Fruit fly (Drosophila melanogaster) whole organism, embryonic: ENCODE data around the gene CG10341.
A peak's percentile ranks its signal among the peaks of the same experiment; 100 is the strongest.

Source experiments
- Bdp1 ChIP-seq: fragments of 200-800 bp; sonication (Bioruptor generic); optimal IDR thresholded peaks from 3 replicates; lab custom pipeline; 2016; ENCODE audit warnings: missing biosample characterization, missing genetic modification characterization
- CG10147 ChIP-seq: fragments of 200-800 bp; sonication (Bioruptor generic); optimal IDR thresholded peaks from 2 replicates; lab custom pipeline; 2019; ENCODE audit warnings: missing biosample characterization, mild to moderate bottlenecking, missing genetic modification characterization, moderate library complexity
- CG10267 ChIP-seq: fragments of 200-800 bp; sonication (Bioruptor generic); optimal IDR thresholded peaks from 2 replicates; lab custom pipeline; 2018; ENCODE audit warnings: missing biosample characterization, mild to moderate bottlenecking, missing genetic modification characterization, moderate library complexity
- CG11695 ChIP-seq: fragments of 200-800 bp; sonication (Bioruptor generic); IDR thresholded peaks from 3 replicates; pipeline ENCODE4 v1.3.6; 2022; ENCODE audit warnings: missing biosample characterization, missing genetic modification characterization
- CG12299 ChIP-seq: fragments of 200-800 bp; sonication (Bioruptor generic); optimal IDR thresholded peaks from 2 replicates; lab custom pipeline; 2018; ENCODE audit warnings: missing biosample characterization, mild to moderate bottlenecking, missing genetic modification characterization
- CG12659 ChIP-seq: fragments of 200-800 bp; sonication (Bioruptor generic); optimal IDR thresholded peaks from 3 replicates; lab custom pipeline; 2017; ENCODE audit warnings: mild to moderate bottlenecking, missing biosample characterization, missing genetic modification reagents, missing genetic modification characterization
- CG13287 ChIP-seq: fragments of 200-800 bp; sonication (Bioruptor generic); IDR thresholded peaks from 2 replicates; pipeline ENCODE4 v1.3.6; 2022; ENCODE audit warnings: missing biosample characterization, missing genetic modification characterization; ENCODE audit not compliant: partially characterized antibody
- CG14710 ChIP-seq: fragments of 200-800 bp; sonication (Bioruptor generic); optimal IDR thresholded peaks from 3 replicates; lab custom pipeline; 2019; ENCODE audit warnings: missing biosample characterization, mild to moderate bottlenecking, missing genetic modification characterization, moderate library complexity
- CG15011 ChIP-seq: fragments of 200-800 bp; sonication (Bioruptor generic); optimal IDR thresholded peaks from 3 replicates; lab custom pipeline; 2018; ENCODE audit warnings: missing biosample characterization, mild to moderate bottlenecking, missing genetic modification characterization
- CG16863 ChIP-seq: fragments of 200-800 bp; sonication (Bioruptor generic); optimal IDR thresholded peaks from 3 replicates; lab custom pipeline; 2016; ENCODE audit warnings: missing biosample characterization, missing genetic modification characterization
- CG1792 ChIP-seq: fragments of 200-800 bp; sonication (Bioruptor generic); optimal IDR thresholded peaks from 2 replicates; lab custom pipeline; 2016; ENCODE audit warnings: missing biosample characterization, missing genetic modification characterization
- CG2116 ChIP-seq: fragments of 200-800 bp; sonication (Bioruptor generic); optimal IDR thresholded peaks from 3 replicates; lab custom pipeline; 2018; ENCODE audit warnings: missing biosample characterization, mild to moderate bottlenecking, missing genetic modification characterization
- CG2120 ChIP-seq: fragments of 200-800 bp; sonication (Bioruptor generic); optimal IDR thresholded peaks from 3 replicates; lab custom pipeline; 2016; ENCODE audit warnings: missing biosample characterization, missing genetic modification characterization
- CG3847 ChIP-seq: fragments of 200-800 bp; sonication (Bioruptor generic); IDR thresholded peaks from 2 replicates; pipeline ENCODE4 v1.3.6; 2022; ENCODE audit warnings: missing biosample characterization, missing genetic modification characterization
- CG3995 ChIP-seq: fragments of 200-800 bp; sonication (Bioruptor generic); optimal IDR thresholded peaks from 3 replicates; lab custom pipeline; 2016; ENCODE audit warnings: missing biosample characterization, missing genetic modification characterization
- CG43689 ChIP-seq: fragments of 200-800 bp; sonication (Bioruptor generic); IDR thresholded peaks from 2 replicates; pipeline ENCODE4 v1.3.6; 2022; ENCODE audit warnings: missing biosample characterization, missing genetic modification characterization
- CG6854 ChIP-seq: fragments of 200-800 bp; sonication (Bioruptor generic); optimal IDR thresholded peaks from 3 replicates; lab custom pipeline; 2017; ENCODE audit warnings: missing biosample characterization, mild to moderate bottlenecking, missing genetic modification characterization
- CG7928 ChIP-seq: fragments of 200-800 bp; sonication (Bioruptor generic); optimal IDR thresholded peaks from 2 replicates; lab custom pipeline; 2017; ENCODE audit warnings: missing biosample characterization, mild to moderate bottlenecking, missing genetic modification characterization
- CG9215 ChIP-seq: fragments of 200-800 bp; sonication (Bioruptor generic); IDR thresholded peaks from 2 replicates; pipeline ENCODE4 v1.3.6; 2022; ENCODE audit warnings: missing biosample characterization, missing genetic modification characterization
- CG9437 ChIP-seq: fragments of 200-800 bp; sonication (Bioruptor generic); optimal IDR thresholded peaks from 2 replicates; lab custom pipeline; 2018; ENCODE audit warnings: missing biosample characterization, mild to moderate bottlenecking, missing genetic modification characterization
- Chrac-16 ChIP-seq: fragments of 200-800 bp; sonication (Bioruptor generic); optimal IDR thresholded peaks from 3 replicates; lab custom pipeline; 2016; ENCODE audit warnings: missing biosample characterization, missing genetic modification characterization
- Doc2 ChIP-seq: fragments of 200-800 bp; sonication (Bioruptor generic); IDR thresholded peaks from 2 replicates; pipeline ENCODE4 v1.3.6; 2022; ENCODE audit warnings: missing biosample characterization, missing genetic modification characterization
- E2f2 ChIP-seq: fragments of 200-800 bp; sonication (Bioruptor generic); IDR thresholded peaks from 2 replicates; pipeline ENCODE4 v1.3.6; 2022; ENCODE audit warnings: missing biosample characterization, missing genetic modification characterization
- Fer1 ChIP-seq: fragments of 200-800 bp; sonication (Bioruptor generic); optimal IDR thresholded peaks from 2 replicates; lab custom pipeline; 2017; ENCODE audit warnings: missing biosample characterization, mild to moderate bottlenecking, missing genetic modification characterization
- Hand ChIP-seq: fragments of 200-800 bp; sonication (Bioruptor generic); optimal IDR thresholded peaks from 2 replicates; lab custom pipeline; 2017; ENCODE audit warnings: mild to moderate bottlenecking, missing biosample characterization, missing genetic modification reagents, missing genetic modification characterization
- HmgZ ChIP-seq: fragments of 200-800 bp; sonication (Bioruptor generic); optimal IDR thresholded peaks from 2 replicates; lab custom pipeline; 2018; ENCODE audit warnings: missing biosample characterization, mild to moderate bottlenecking, missing genetic modification characterization
- Hsf ChIP-seq: fragments of 200-800 bp; sonication (Bioruptor generic); optimal IDR thresholded peaks from 3 replicates; lab custom pipeline; 2016; ENCODE audit warnings: missing biosample characterization, missing genetic modification characterization
- Lhr ChIP-seq: fragments of 200-800 bp; sonication (Bioruptor generic); optimal IDR thresholded peaks from 3 replicates; lab custom pipeline; 2017; ENCODE audit warnings: mild to moderate bottlenecking, missing biosample characterization, missing genetic modification reagents, missing genetic modification characterization
- Med ChIP-seq: fragments of 200-800 bp; sonication (Bioruptor generic); peaks from one replicate; lab custom pipeline; 2016; ENCODE audit warnings: missing biosample characterization, missing genetic modification characterization, mild to moderate bottlenecking, inconsistent platforms, moderate library complexity
- Oaz ChIP-seq: fragments of 200-800 bp; sonication (Bioruptor generic); IDR thresholded peaks from 2 replicates; pipeline ENCODE4 v1.3.6; 2022; ENCODE audit warnings: missing biosample characterization, missing genetic modification characterization
- Sin3A ChIP-seq: fragments of >200 bp; optimal IDR thresholded peaks from 2 replicates; lab custom pipeline; 2018
- Vsx1 ChIP-seq: fragments of 200-800 bp; sonication (Bioruptor generic); optimal IDR thresholded peaks from 2 replicates; lab custom pipeline; 2017; ENCODE audit warnings: missing biosample characterization, mild to moderate bottlenecking, missing genetic modification characterization, missing genetic modification reagents
- Xbp1 ChIP-seq: fragments of 200-800 bp; sonication (Bioruptor generic); optimal IDR thresholded peaks from 3 replicates; lab custom pipeline; 2016; ENCODE audit warnings: missing biosample characterization, mild to moderate bottlenecking, missing genetic modification characterization
- ara ChIP-seq: fragments of 200-800 bp; sonication (Bioruptor generic); IDR thresholded peaks from 2 replicates; pipeline ENCODE4 v1.3.6; 2022; ENCODE audit warnings: missing biosample characterization, missing genetic modification characterization
- cad ChIP-seq: fragments of >200 bp; optimal IDR thresholded peaks from 2 replicates; lab custom pipeline; 2017; ENCODE audit warnings: missing biosample characterization, missing genetic modification characterization
- cwo ChIP-seq: fragments of 200-800 bp; sonication (Bioruptor generic); optimal IDR thresholded peaks from 3 replicates; lab custom pipeline; 2017; ENCODE audit warnings: missing biosample characterization, missing genetic modification characterization, mild to moderate bottlenecking, moderate library complexity, missing genetic modification reagents
- grau ChIP-seq: fragments of 200-800 bp; optimal IDR thresholded peaks from 3 replicates; lab custom pipeline; 2019; ENCODE audit warnings: missing biosample characterization, mild to moderate bottlenecking, missing genetic modification characterization, moderate library complexity
- gro ChIP-seq: fragments of 200-800 bp; sonication (Bioruptor generic); optimal IDR thresholded peaks from 2 replicates; lab custom pipeline; 2016; ENCODE audit warnings: missing biosample characterization, missing genetic modification characterization
- gsb ChIP-seq: fragments of 200-800 bp; sonication (Bioruptor generic); IDR thresholded peaks from 2 replicates; pipeline ENCODE4 v1.3.6; 2022; ENCODE audit warnings: missing biosample characterization, missing genetic modification characterization
- ind ChIP-seq: fragments of 200-800 bp; sonication (Bioruptor generic); optimal IDR thresholded peaks from 3 replicates; lab custom pipeline; 2016; ENCODE audit warnings: missing biosample characterization, missing genetic modification characterization
- lab ChIP-seq: fragments of 200-800 bp; sonication (Bioruptor generic); optimal IDR thresholded peaks from 3 replicates; lab custom pipeline; 2017; ENCODE audit warnings: missing biosample characterization, missing genetic modification characterization, mild to moderate bottlenecking, moderate library complexity, missing genetic modification reagents
- lbe ChIP-seq: fragments of 200-800 bp; sonication (Bioruptor generic); optimal IDR thresholded peaks from 2 replicates; lab custom pipeline; 2016; ENCODE audit warnings: missing biosample characterization, mild to moderate bottlenecking, missing genetic modification characterization
- mam ChIP-seq: fragments of 200-800 bp; sonication (Bioruptor generic); optimal IDR thresholded peaks from 3 replicates; lab custom pipeline; 2016; ENCODE audit warnings: missing biosample characterization, missing genetic modification characterization
- nmo ChIP-seq: fragments of 200-800 bp; sonication (Bioruptor generic); optimal IDR thresholded peaks from 2 replicates; lab custom pipeline; 2018; ENCODE audit warnings: missing biosample characterization, mild to moderate bottlenecking, missing genetic modification characterization, moderate library complexity
- phol ChIP-seq: fragments of 200-800 bp; sonication (Bioruptor generic); optimal IDR thresholded peaks from 3 replicates; lab custom pipeline; 2018; ENCODE audit warnings: missing biosample characterization, mild to moderate bottlenecking, missing genetic modification characterization, moderate library complexity
- ranshi ChIP-seq: fragments of 200-800 bp; sonication (Bioruptor generic); IDR thresholded peaks from 2 replicates; pipeline ENCODE4 v1.3.6; 2022; ENCODE audit warnings: missing biosample characterization, missing genetic modification characterization
- sens ChIP-seq: fragments of 200-800 bp; sonication (Bioruptor generic); peaks from one replicate; lab custom pipeline; 2016; ENCODE audit warnings: missing biosample characterization, missing genetic modification characterization
- sob ChIP-seq: fragments of 200-800 bp; sonication (Bioruptor generic); IDR thresholded peaks from 2 replicates; pipeline ENCODE4 v1.3.6; 2022; ENCODE audit warnings: missing biosample characterization, missing genetic modification characterization
- sqz ChIP-seq: fragments of 200-800 bp; sonication (Bioruptor generic); optimal IDR thresholded peaks from 3 replicates; lab custom pipeline; 2018; ENCODE audit warnings: missing biosample characterization, mild to moderate bottlenecking, missing genetic modification characterization
- tgo ChIP-seq: fragments of 200-800 bp; sonication (Bioruptor generic); IDR thresholded peaks from 3 replicates; pipeline ENCODE4 v1.3.6; 2022; ENCODE audit warnings: missing biosample characterization, missing genetic modification characterization
- usp ChIP-seq: fragments of >200 bp; optimal IDR thresholded peaks from 2 replicates; lab custom pipeline; 2017; ENCODE audit warnings: missing biosample characterization, missing genetic modification characterization

The CG10341 gene

dm6 chr2L:18677910-18678639 is 20.4 kb upstream of the CG10341 start (continued):
- TF ChIP-seq CG1792 (GFP tag; lab: Kevin White, UChicago) (no peak), CG10147 (GFP tag; lab: Kevin White, UChicago) (no peak), sens (GFP tag; lab: Kevin White, UChicago) (no peak), CG15011 (peak; percentile 12), nmo (GFP tag; lab: Kevin White, UChicago) (peak; percentile 12), CG11695 (GFP tag; lab: Robert Waterston, UW) (0 out of 3 replicates have a peak, but pooled peaks have one; percentile 18), CG6854 (no peak), ind (GFP tag; lab: Kevin White, UChicago) (peak; percentile 3), Chrac-16 (GFP tag; lab: Kevin White, UChicago) (peak; percentile 15), CG2120 (GFP tag; lab: Kevin White, UChicago) (peak; percentile 53), Med (GFP tag; lab: Kevin White, UChicago) (peak; percentile 69), CG10267 (no peak), ranshi (GFP tag; lab: Robert Waterston, UW) (0 out of 2 replicates have a peak, but pooled peaks have one; percentile 31), Hand (GFP tag; lab: Kevin White, UChicago) (no peak), mam (peak; percentile 28), Vsx1 (GFP tag; lab: Kevin White, UChicago) (no peak), Doc2 (GFP tag; lab: Robert Waterston, UW) (no peak), Xbp1 (GFP tag; lab: Kevin White, UChicago) (peak; percentile 17), cwo (GFP tag; lab: Kevin White, UChicago) (no peak), CG9215 (peak; percentile 7; the same call in 1 of the 2 replicates), phol (tag; lab: Kevin White, UChicago) (peak; percentile 13), Hsf (GFP tag; lab: Kevin White, UChicago) (peak; percentile 2), grau (tag; lab: Kevin White, UChicago) (peak; percentile 86), gsb (no peak), cad (GFP tag; lab: Kevin White, UChicago) (no peak), CG12299 (tag; lab: Kevin White, UChicago) (no peak), Oaz (GFP tag; lab: Robert Waterston, UW) (no peak), lbe (no peak), CG7928 (GFP tag; lab: Kevin White, UChicago) (no peak)

dm6 chr2L:18681903-18682302 is 16.6 kb upstream of the CG10341 start, which contains the start of gene tos:
Gene tos, minus strand, starts transcription at chr2L:18682075.
- peak; percentile 38 for TF ChIP-seq HmgZ
- no peak for TF ChIP-seq usp (GFP tag; lab: Kevin White, UChicago)
- no peak for TF ChIP-seq CG16863 (GFP tag; lab: Kevin White, UChicago)
- TF ChIP-seq CG9437 (GFP tag; lab: Kevin White, UChicago) = no peak
- TF ChIP-seq Bdp1 (GFP tag; lab: Kevin White, UChicago) = peak; percentile 2
- no peak for TF ChIP-seq ara (GFP tag; lab: Robert Waterston, UW)
- TF ChIP-seq E2f2 (GFP tag; lab: Robert Waterston, UW) = peak; percentile 93
- TF ChIP-seq Sin3A (lab: Kevin White, UChicago) = peak; percentile 7
- TF ChIP-seq Lhr = peak; percentile 44
- TF ChIP-seq gro (GFP tag; lab: Kevin White, UChicago) = no peak
- TF ChIP-seq CG2116 (GFP tag; lab: Kevin White, UChicago) = peak; percentile 40
- TF ChIP-seq sqz = peak; percentile 77
- no peak for TF ChIP-seq CG43689 (GFP tag; lab: Robert Waterston, UW)
- TF ChIP-seq sob (GFP tag; lab: Robert Waterston, UW) = peak; percentile 42
- TF ChIP-seq Fer1 (GFP tag; lab: Kevin White, UChicago) = peak; percentile 24
- TF ChIP-seq tgo (GFP tag; lab: Robert Waterston, UW) = no peak
- peak; percentile 52 for TF ChIP-seq CG13287
- peak; percentile 61 for TF ChIP-seq CG3847 (GFP tag; lab: Robert Waterston, UW)
- peak; percentile 26 for TF ChIP-seq phol (tag; lab: Kevin White, UChicago)
- TF ChIP-seq CG3995 (GFP tag; lab: Kevin White, UChicago) = peak; percentile 24
- no peak for TF ChIP-seq lab (GFP tag; lab: Kevin White, UChicago)
- TF ChIP-seq CG12659 (GFP tag; lab: Kevin White, UChicago) = peak; percentile 43
- peak; percentile 28 for TF ChIP-seq CG14710 (tag; lab: Kevin White, UChicago)
